Worm (Caenorhabditis elegans) whole organism, young adult: ENCODE data around the gene atg-7.

Experiments used
- C17E4.6 ChIP-seq: fragments of 200-800 bp; sonication (Bioruptor generic); IDR thresholded peaks from 2 replicates; pipeline ENCODE4 v1.3.6; 2022; ENCODE audit warnings: missing genetic modification reagents, missing genetic modification characterization, missing compliant biosample characterization
- Y53G8AR.9 ChIP-seq: fragments of 200-800 bp; sonication (Bioruptor generic); conservative IDR thresholded peaks from 2 replicates; pipeline ENCODE4 v1.3.6; 2022; ENCODE audit warnings: missing genetic modification reagents, missing genetic modification characterization, missing compliant biosample characterization
- ceh-79 ChIP-seq: sonication (generic microtip); optimal IDR thresholded peaks from 2 replicates; lab custom pipeline; 2017; ENCODE audit warnings: mild to moderate bottlenecking, missing genetic modification characterization, missing compliant biosample characterization
- hmg-1.2 ChIP-seq: fragments of 200-800 bp; sonication (Bioruptor generic); IDR thresholded peaks from 2 replicates; pipeline ENCODE4 v1.3.6; 2022; ENCODE audit warnings: missing genetic modification reagents, missing genetic modification characterization, missing compliant biosample characterization
- madf-10 ChIP-seq: sonication (generic microtip); optimal IDR thresholded peaks from 2 replicates; lab custom pipeline; 2016; ENCODE audit warnings: mild to moderate bottlenecking, missing genetic modification characterization, missing compliant biosample characterization
- pha-4 ChIP-seq: fragments of 150-350 bp; sonication (generic microtip); optimal IDR thresholded peaks from 2 replicates; lab custom pipeline; 2014; ENCODE audit warnings: missing biosample characterization, missing genetic modification reagents, missing genetic modification characterization
- sea-2 ChIP-seq: fragments of 200-800 bp; sonication (Bioruptor generic); IDR thresholded peaks from 2 replicates; pipeline ENCODE4 v1.3.6; 2022; ENCODE audit warnings: missing genetic modification characterization, missing compliant biosample characterization
- ztf-26 ChIP-seq: sonication (generic microtip); optimal IDR thresholded peaks from 2 replicates; lab custom pipeline; 2017; ENCODE audit warnings: missing genetic modification characterization, missing compliant biosample characterization

ce11 chrIV:11082153-11082552 is 1.3 kb upstream of the atg-7 start, which contains the start of gene let-70:
- TF ChIP-seq sea-2 (GFP tag; lab: Robert Waterston, UW) = no peak
- TF ChIP-seq hmg-1.2 = no peak
- TF ChIP-seq Y53G8AR.9 (GFP tag; lab: Robert Waterston, UW) = no peak
- TF ChIP-seq ztf-26 (tag; lab: Kevin White, UChicago) = no peak
- TF ChIP-seq C17E4.6 = no peak
- TF ChIP-seq madf-10 (tag; lab: Kevin White, UChicago) = no peak
- no peak for TF ChIP-seq ceh-79
- no peak for TF ChIP-seq pha-4 (tag; lab: Kevin White, UChicago)
